Fruit fly (Drosophila melanogaster) whole organism, larva: ENCODE measurements around the gene CG8141.

Source experiments
- noc ChIP-seq: fragments of 200-800 bp; sonication (Bioruptor generic); optimal IDR thresholded peaks from 3 replicates; lab custom pipeline; 2019; ENCODE audit warnings: missing biosample characterization, mild to moderate bottlenecking, missing genetic modification characterization, moderate library complexity

CG8141 gene

DNA sequence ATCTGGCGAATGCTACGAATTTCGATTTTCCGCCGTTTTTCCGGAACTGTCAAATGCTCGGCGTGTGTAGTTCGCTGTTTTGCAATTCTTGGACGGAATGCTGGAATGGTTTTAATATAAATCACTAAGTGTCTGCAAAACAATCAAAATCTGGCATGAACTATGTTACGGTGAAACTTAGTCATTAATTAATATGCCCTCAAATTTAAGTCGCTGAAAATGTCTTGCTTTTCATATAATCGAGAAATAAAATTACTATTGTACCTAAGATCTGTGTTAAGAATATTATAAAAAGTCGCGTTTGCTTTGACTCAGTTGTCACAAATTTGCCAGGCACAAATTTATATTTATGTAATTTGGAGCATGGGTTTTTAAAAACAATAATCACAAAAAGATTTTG lies at the start of gene CG8141:
Gene CG8141, plus strand, starts transcription at position 301 of the 400 bp plus-strand sequence.
- TF ChIP-seq noc (tag; lab: Kevin White, UChicago) = no peak

DNA sequence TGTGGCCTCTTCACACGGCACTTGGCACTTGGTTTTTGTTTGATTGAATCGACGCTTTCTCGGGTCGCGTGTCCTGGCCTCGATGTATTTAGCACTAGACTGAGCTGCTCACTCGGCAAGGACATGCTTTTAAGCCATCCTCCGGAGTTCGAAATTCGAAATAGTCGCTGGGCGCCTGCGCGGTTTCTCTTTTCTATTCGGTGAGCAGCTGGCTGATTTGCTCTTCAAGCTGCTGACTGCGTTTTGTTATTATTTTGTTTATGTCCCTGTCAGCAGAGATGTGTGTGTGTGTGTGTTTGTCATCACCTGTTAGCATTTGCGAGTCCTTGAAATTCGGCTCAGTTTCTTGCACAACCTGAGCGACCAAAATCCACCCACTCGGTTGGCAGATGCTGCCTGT lies 35.8 kb upstream of the CG8141 start, which contains the start of gene 2mit:
Gene 2mit, minus strand, starts transcription at position 101 of the 400 bp plus-strand sequence.
- TF ChIP-seq noc (tag; lab: Kevin White, UChicago) = no peak

- no peak for TF ChIP-seq noc (tag; lab: Kevin White, UChicago)
These were observed 10.4 kb upstream of the CG8141 start, which contains the start of gene CG8138 for dm6 chr3R:13181004-13181403. CG8138 (plus strand) TSS chr3R:13181304.

- TF ChIP-seq noc (tag; lab: Kevin White, UChicago) = no peak
These were observed 5.0 kb upstream of the CG8141 start, which contains the start of gene CG8508 for dm6 chr3R:13186396-13186795. CG8508 (minus strand) TSS chr3R:13186496.

- no peak for TF ChIP-seq noc (tag; lab: Kevin White, UChicago)
These were observed 3.2 kb upstream of the CG8141 start, which contains the start of gene CG14380 for dm6 chr3R:13188219-13188618. CG14380 (plus strand) TSS chr3R:13188519.

dm6 chr3R:13200402-13200801 lies 9.0 kb downstream of the CG8141 start:
- no peak for TF ChIP-seq noc (tag; lab: Kevin White, UChicago)

DNA sequence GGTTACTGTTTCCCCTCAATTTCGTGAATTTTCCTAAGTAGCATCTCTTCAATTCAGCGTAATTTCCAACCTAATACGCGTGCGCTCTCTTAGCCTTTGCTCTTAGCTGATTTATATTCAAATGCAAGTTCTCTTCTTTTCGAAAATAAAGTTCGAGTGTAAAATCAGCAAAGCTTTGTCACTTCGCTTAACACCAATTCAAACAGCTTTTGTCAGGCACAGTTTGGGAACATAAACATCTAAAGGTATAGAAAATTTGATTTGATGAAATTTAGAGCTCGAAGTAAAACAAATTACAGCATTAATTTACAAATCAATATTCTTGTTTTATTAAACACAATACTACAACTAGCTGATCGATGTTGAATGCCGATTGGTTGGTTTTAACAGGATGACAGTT lies 17.1 kb downstream of the CG8141 start:
- TF ChIP-seq noc (tag; lab: Kevin White, UChicago) = no peak

DNA sequence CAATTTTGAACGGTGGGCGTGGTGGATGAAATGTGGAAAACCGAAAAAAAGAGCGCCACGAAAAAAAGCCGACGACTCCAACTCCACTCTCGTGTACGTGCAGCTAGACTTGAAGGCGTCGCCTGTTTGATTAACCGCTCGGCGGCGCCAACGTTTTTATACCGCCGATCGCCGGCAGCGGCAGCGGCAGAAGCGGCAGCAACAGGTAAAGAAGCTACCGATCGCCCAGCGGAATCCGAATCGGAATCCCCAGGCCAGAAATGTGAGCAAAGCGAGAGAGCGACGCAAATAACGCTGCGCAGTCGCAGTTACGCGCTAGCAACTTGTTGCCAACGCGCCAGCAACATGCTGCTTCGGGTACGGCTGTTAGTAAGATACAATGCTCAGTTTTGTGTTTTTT lies 22.9 kb downstream of the CG8141 start, which contains the start of gene CG8483:
Gene CG8483, minus strand, starts transcription at position 119 of the 400 bp plus-strand sequence.
- TF ChIP-seq noc (tag; lab: Kevin White, UChicago) = no peak

- TF ChIP-seq noc (tag; lab: Kevin White, UChicago) = no peak
These were observed 23.7 kb downstream of the CG8141 start for dm6 chr3R:13215100-13215499.

- no peak for TF ChIP-seq noc (tag; lab: Kevin White, UChicago)
These were observed 27.3 kb downstream of the CG8141 start for dm6 chr3R:13218733-13219132.

DNA sequence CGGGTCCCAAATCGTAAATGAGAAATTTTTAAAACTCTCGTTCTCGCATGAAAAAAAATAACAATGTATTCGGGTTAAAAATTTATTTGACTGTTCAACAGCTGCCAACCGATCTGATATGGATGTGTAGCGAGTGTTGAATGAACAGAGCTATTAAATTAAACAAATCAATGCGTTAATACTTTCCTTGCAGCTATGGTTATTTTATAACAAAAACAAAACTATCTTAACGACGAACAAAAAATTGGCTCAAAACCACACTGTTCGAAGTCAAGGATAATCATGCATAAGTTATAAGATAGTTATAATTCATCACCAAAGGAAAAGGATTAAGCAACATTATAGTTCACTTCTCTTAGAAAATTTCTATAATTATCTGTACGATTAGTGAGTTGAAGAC lies 29.1 kb downstream of the CG8141 start, which contains the start of gene CG8476:
Gene CG8476, minus strand, starts transcription at position 101 of the 400 bp plus-strand sequence.
- no peak for TF ChIP-seq noc (tag; lab: Kevin White, UChicago)

- TF ChIP-seq noc (tag; lab: Kevin White, UChicago) = peak; percentile 51
These were observed 30.4 kb downstream of the CG8141 start for dm6 chr3R:13221820-13222219.

- TF ChIP-seq noc (tag; lab: Kevin White, UChicago) = no peak
These were observed 39.8 kb downstream of the CG8141 start for dm6 chr3R:13231184-13231583.

- TF ChIP-seq noc (tag; lab: Kevin White, UChicago) = no peak
These were observed 50.3 kb downstream of the CG8141 start for dm6 chr3R:13241726-13242125.
